Fruit fly (Drosophila melanogaster) whole organism: ENCODE measurements around the gene rec.

Experiments used
- EcR ChIP-seq, 2 experiments: fragments of >200 bp; optimal IDR thresholded peaks; 2 replicates each; lab custom pipeline; 2017; ENCODE audit warnings: missing biosample characterization in 2 of 2, missing genetic modification characterization in 2 of 2, missing genetic modification reagents in 2 of 2
- psq ChIP-seq: fragments of >200 bp; optimal IDR thresholded peaks from 2 replicates; lab custom pipeline; 2017

DNA sequence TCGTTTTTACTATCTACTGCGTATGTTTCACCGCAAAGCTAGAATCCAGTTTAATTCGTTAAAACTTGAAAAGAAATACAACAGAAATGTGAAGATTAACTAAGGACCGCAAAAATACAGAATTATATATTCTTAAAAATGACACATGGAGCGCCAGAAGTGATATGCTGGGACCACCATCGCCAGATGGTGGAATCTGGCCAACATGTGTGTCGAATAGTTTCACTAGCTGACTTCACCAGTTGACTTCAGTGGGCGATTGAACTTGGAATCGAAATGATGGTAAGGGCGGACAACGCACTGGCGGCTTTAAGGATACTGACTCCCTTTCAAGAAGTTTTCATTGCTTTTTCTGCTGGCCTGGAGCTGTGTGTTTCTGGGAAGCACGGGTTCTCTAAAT is 30.4 kb downstream of the rec start, which contains the start of gene CG9593:
- no peak for TF ChIP-seq psq (lab: Kevin White, UChicago)
- TF ChIP-seq EcR (GFP tag; optimal IDR thresholded peaks at IDR 0.05; lab: Kevin White, UChicago), result no peak
